Worm (Caenorhabditis elegans) whole organism, dauer: ENCODE results near the gene ZC404.2.

Experiments used
- unc-62 ChIP-seq: sonication (generic microtip); optimal IDR thresholded peaks from 2 replicates; lab custom pipeline; 2017; ENCODE audit warnings: missing biosample characterization, missing genetic modification reagents, missing genetic modification characterization

The ZC404.2 gene

ce11 chrV:6787906-6788430 lies at the start of gene ZC404.2:
ZC404.2 (plus strand) TSS chrV:6787952.
- TF ChIP-seq unc-62 (GFP tag; lab: Kevin White, UChicago) = no peak

- TF ChIP-seq unc-62 (GFP tag; lab: Kevin White, UChicago) = no peak
Observed at ce11 chrV:6744774-6745173, 43.0 kb upstream of the ZC404.2 start, which contains the start of gene T25F10.3. T25F10.3 (plus strand) TSS chrV:6745081.

- no peak for TF ChIP-seq unc-62 (GFP tag; lab: Kevin White, UChicago)
Observed at ce11 chrV:6751493-6752100, 36.2 kb upstream of the ZC404.2 start.

- TF ChIP-seq unc-62 (GFP tag; lab: Kevin White, UChicago) = no peak
Observed at ce11 chrV:6753257-6753656, 34.5 kb upstream of the ZC404.2 start.

- TF ChIP-seq unc-62 (GFP tag; lab: Kevin White, UChicago) = no peak
Observed at ce11 chrV:6758017-6758416, 29.7 kb upstream of the ZC404.2 start, which contains the start of gene dbl-1. dbl-1 (plus strand) TSS chrV:6758135.

- TF ChIP-seq unc-62 (GFP tag; lab: Kevin White, UChicago) = no peak
Observed at ce11 chrV:6762361-6762760, 25.4 kb upstream of the ZC404.2 start, which contains the start of gene T25F10.4. T25F10.4 (minus strand) TSS chrV:6762461.

- TF ChIP-seq unc-62 (GFP tag; lab: Kevin White, UChicago) = no peak
Observed at ce11 chrV:6764972-6765371, 22.8 kb upstream of the ZC404.2 start, which contains the start of gene bbs-8. bbs-8 (minus strand) TSS chrV:6765072.

- no peak for TF ChIP-seq unc-62 (GFP tag; lab: Kevin White, UChicago)
Observed at ce11 chrV:6767576-6767975, 20.2 kb upstream of the ZC404.2 start.

- no peak for TF ChIP-seq unc-62 (GFP tag; lab: Kevin White, UChicago)
Observed at ce11 chrV:6768452-6768929, 19.3 kb upstream of the ZC404.2 start, which contains the start of the genes T25F10.1 and clik-1. T25F10.1 (plus strand) TSS chrV:6768502. clik-1 (minus strand) TSS chrV:6768732.

- no peak for TF ChIP-seq unc-62 (GFP tag; lab: Kevin White, UChicago)
Observed at ce11 chrV:6769440-6769839, 18.3 kb upstream of the ZC404.2 start.

- no peak for TF ChIP-seq unc-62 (GFP tag; lab: Kevin White, UChicago)
Observed at ce11 chrV:6771645-6772044, 16.1 kb upstream of the ZC404.2 start, which contains the start of gene srh-30. srh-30 (minus strand) TSS chrV:6771745.

- TF ChIP-seq unc-62 (GFP tag; lab: Kevin White, UChicago) = no peak
Observed at ce11 chrV:6773735-6774134, 14.0 kb upstream of the ZC404.2 start, which contains the start of gene ZC404.16. ZC404.16 (minus strand) TSS chrV:6773835.

ce11 chrV:6775708-6776107 lies 12.0 kb upstream of the ZC404.2 start, which contains the start of gene srh-28:
srh-28 (minus strand) TSS chrV:6775808.
- TF ChIP-seq unc-62 (GFP tag; lab: Kevin White, UChicago) = no peak

ce11 chrV:6778457-6778856 lies 9.3 kb upstream of the ZC404.2 start:
- TF ChIP-seq unc-62 (GFP tag; lab: Kevin White, UChicago) = no peak

ce11 chrV:6780166-6780565 lies 7.6 kb upstream of the ZC404.2 start, which contains the start of gene ZC404.15:
ZC404.15 (plus strand) TSS chrV:6780466.
- TF ChIP-seq unc-62 (GFP tag; lab: Kevin White, UChicago) = no peak

ce11 chrV:6780676-6781075 lies 7.1 kb upstream of the ZC404.2 start:
- TF ChIP-seq unc-62 (GFP tag; lab: Kevin White, UChicago) = no peak
